Fruit fly (Drosophila melanogaster) whole organism, embryonic: ENCODE data around the gene beta4GalT7.

ENCODE experiments used
- B-H2 ChIP-seq: fragments of 200-800 bp; sonication (Bioruptor generic); optimal IDR thresholded peaks from 2 replicates; lab custom pipeline; 2018; ENCODE audit warnings: missing biosample characterization, mild to moderate bottlenecking, missing genetic modification characterization
- Bdp1 ChIP-seq: fragments of 200-800 bp; sonication (Bioruptor generic); optimal IDR thresholded peaks from 3 replicates; lab custom pipeline; 2016; ENCODE audit warnings: missing biosample characterization, missing genetic modification characterization
- CG10462 ChIP-seq: fragments of 200-800 bp; sonication (Bioruptor generic); optimal IDR thresholded peaks from 2 replicates; lab custom pipeline; 2016; ENCODE audit warnings: missing biosample characterization, missing genetic modification characterization
- CG10565 ChIP-seq: fragments of 200-800 bp; sonication (Bioruptor generic); optimal IDR thresholded peaks from 3 replicates; lab custom pipeline; 2016; ENCODE audit warnings: missing biosample characterization, mild to moderate bottlenecking, missing genetic modification characterization
- CG11504 ChIP-seq: fragments of 200-800 bp; sonication (Bioruptor generic); optimal IDR thresholded peaks from 3 replicates; lab custom pipeline; 2019; ENCODE audit warnings: missing biosample characterization, mild to moderate bottlenecking, missing genetic modification characterization, moderate library complexity
- CG11560 ChIP-seq: fragments of 200-800 bp; sonication (Bioruptor generic); IDR thresholded peaks from 3 replicates; pipeline ENCODE4 v1.3.6; 2022; ENCODE audit warnings: missing biosample characterization, missing genetic modification characterization
- CG12299 ChIP-seq: fragments of 200-800 bp; sonication (Bioruptor generic); optimal IDR thresholded peaks from 2 replicates; lab custom pipeline; 2018; ENCODE audit warnings: missing biosample characterization, mild to moderate bottlenecking, missing genetic modification characterization
- CG13894 ChIP-seq: fragments of 200-800 bp; sonication (Bioruptor generic); optimal IDR thresholded peaks from 3 replicates; lab custom pipeline; 2018; ENCODE audit warnings: missing biosample characterization, mild to moderate bottlenecking, missing genetic modification characterization, moderate library complexity
- CG14860 ChIP-seq: fragments of 200-800 bp; sonication (Bioruptor generic); IDR thresholded peaks from 3 replicates; pipeline ENCODE4 v1.3.6; 2022; ENCODE audit warnings: missing biosample characterization, missing genetic modification characterization; ENCODE audit not compliant: partially characterized antibody
- CG1529 ChIP-seq: fragments of 200-800 bp; sonication (Bioruptor generic); optimal IDR thresholded peaks from 3 replicates; lab custom pipeline; 2018; ENCODE audit warnings: missing biosample characterization, missing genetic modification characterization
- CG1603 ChIP-seq: fragments of 200-800 bp; sonication (Bioruptor generic); optimal IDR thresholded peaks from 2 replicates; lab custom pipeline; 2019; ENCODE audit warnings: missing biosample characterization, mild to moderate bottlenecking, missing genetic modification characterization, moderate library complexity
- CG16813 ChIP-seq: fragments of 200-800 bp; sonication (Bioruptor generic); IDR thresholded peaks from 3 replicates; pipeline ENCODE4 v1.3.6; 2022; ENCODE audit warnings: missing biosample characterization, missing genetic modification characterization; ENCODE audit not compliant: partially characterized antibody
- CG2202 ChIP-seq: fragments of 200-800 bp; sonication (Bioruptor generic); optimal IDR thresholded peaks from 2 replicates; lab custom pipeline; 2018; ENCODE audit warnings: missing biosample characterization, mild to moderate bottlenecking, missing genetic modification characterization
- CG2712 ChIP-seq: fragments of 200-800 bp; optimal IDR thresholded peaks from 3 replicates; lab custom pipeline; 2019; ENCODE audit warnings: missing biosample characterization, mild to moderate bottlenecking, missing genetic modification characterization, moderate library complexity
- CG30403 ChIP-seq: fragments of 200-800 bp; sonication (Bioruptor generic); optimal IDR thresholded peaks from 3 replicates; lab custom pipeline; 2016; ENCODE audit warnings: missing biosample characterization, missing genetic modification characterization
- CG31224 ChIP-seq: fragments of 200-800 bp; sonication (Bioruptor generic); IDR thresholded peaks from 2 replicates; pipeline ENCODE4 v1.3.6; 2022; ENCODE audit warnings: missing biosample characterization, missing genetic modification characterization
- CG31388 ChIP-seq: fragments of 200-800 bp; sonication (Bioruptor generic); optimal IDR thresholded peaks from 2 replicates; lab custom pipeline; 2016; ENCODE audit warnings: missing biosample characterization, missing genetic modification characterization
- CG7556 ChIP-seq: fragments of 200-800 bp; sonication (Bioruptor generic); optimal IDR thresholded peaks from 2 replicates; lab custom pipeline; 2017; ENCODE audit warnings: missing biosample characterization, mild to moderate bottlenecking, missing genetic modification characterization
- CG7745 ChIP-seq: fragments of 200-800 bp; sonication (Bioruptor generic); optimal IDR thresholded peaks from 2 replicates; lab custom pipeline; 2018; ENCODE audit warnings: missing biosample characterization, mild to moderate bottlenecking, missing genetic modification characterization, moderate library complexity
- CG7786 ChIP-seq: fragments of 200-800 bp; sonication (Bioruptor generic); optimal IDR thresholded peaks from 2 replicates; lab custom pipeline; 2016; ENCODE audit warnings: missing biosample characterization, missing genetic modification characterization
- CG7987 ChIP-seq: fragments of 200-800 bp; sonication (Bioruptor generic); optimal IDR thresholded peaks from 2 replicates; lab custom pipeline; 2018; ENCODE audit warnings: missing biosample characterization, mild to moderate bottlenecking, missing genetic modification characterization, moderate library complexity
- CG8944 ChIP-seq: fragments of 200-800 bp; sonication (Bioruptor generic); optimal IDR thresholded peaks from 3 replicates; lab custom pipeline; 2016; ENCODE audit warnings: missing biosample characterization, missing genetic modification characterization
- CG9932 ChIP-seq: fragments of 200-800 bp; sonication (Bioruptor generic); IDR thresholded peaks from 2 replicates; pipeline ENCODE4 v1.3.6; 2022; ENCODE audit warnings: missing biosample characterization, missing genetic modification characterization
- Camta ChIP-seq: fragments of 200-800 bp; sonication (Bioruptor generic); optimal IDR thresholded peaks from 2 replicates; lab custom pipeline; 2016; ENCODE audit warnings: missing biosample characterization, missing genetic modification characterization
- CrebB ChIP-seq: fragments of 200-800 bp; sonication (Bioruptor generic); optimal IDR thresholded peaks from 3 replicates; lab custom pipeline; 2018; ENCODE audit warnings: missing biosample characterization, mild to moderate bottlenecking, missing genetic modification characterization
- Dll ChIP-seq: fragments of 200-800 bp; sonication (Bioruptor generic); IDR thresholded peaks from 4 replicates; pipeline ENCODE4 v1.3.6; 2022; ENCODE audit warnings: missing biosample characterization, missing genetic modification characterization; ENCODE audit not compliant: partially characterized antibody
- GATAe ChIP-seq: fragments of 200-800 bp; sonication (Bioruptor generic); conservative IDR thresholded peaks from 2 replicates; pipeline ENCODE4 v1.3.6; 2022; ENCODE audit warnings: missing biosample characterization, missing genetic modification characterization
- Kr ChIP-seq: fragments of 200-800 bp; sonication (Bioruptor generic); optimal IDR thresholded peaks from 2 replicates; lab custom pipeline; 2017; ENCODE audit warnings: missing biosample characterization, mild to moderate bottlenecking, missing genetic modification characterization
- Lim3 ChIP-seq: fragments of 200-800 bp; sonication (Bioruptor generic); IDR thresholded peaks from 2 replicates; pipeline ENCODE4 v1.3.6; 2022; ENCODE audit warnings: missing biosample characterization, missing genetic modification characterization
- NC2α ChIP-seq: fragments of 200-800 bp; sonication (Bioruptor generic); optimal IDR thresholded peaks from 2 replicates; lab custom pipeline; 2016; ENCODE audit warnings: missing biosample characterization, missing genetic modification characterization
- Nf-YC ChIP-seq: fragments of 200-800 bp; optimal IDR thresholded peaks from 3 replicates; lab custom pipeline; 2019; ENCODE audit warnings: missing biosample characterization, mild to moderate bottlenecking, missing genetic modification characterization, moderate library complexity
- NfI ChIP-seq: fragments of 200-800 bp; sonication (Bioruptor generic); optimal IDR thresholded peaks from 3 replicates; lab custom pipeline; 2018; ENCODE audit warnings: missing biosample characterization, mild to moderate bottlenecking, missing genetic modification characterization, moderate library complexity
- Poxn ChIP-seq: fragments of 200-800 bp; sonication (Bioruptor generic); IDR thresholded peaks from 2 replicates; pipeline ENCODE4 v1.3.6; 2022; ENCODE audit warnings: missing biosample characterization, missing genetic modification characterization
- Taf1 ChIP-seq: fragments of 200-800 bp; sonication (Bioruptor generic); IDR thresholded peaks from 2 replicates; pipeline ENCODE4 v1.3.6; 2022; ENCODE audit warnings: missing biosample characterization, missing genetic modification characterization
- bigmax ChIP-seq: fragments of 200-800 bp; sonication (Bioruptor generic); optimal IDR thresholded peaks from 2 replicates; lab custom pipeline; 2018; ENCODE audit warnings: missing biosample characterization, mild to moderate bottlenecking, missing genetic modification characterization
- bsh ChIP-seq, 2 experiments: fragments of 200-800 bp; sonication (Bioruptor generic); optimal IDR thresholded peaks; 2 replicates each; lab custom pipeline; 2017 to 2018; ENCODE audit warnings: mild to moderate bottlenecking in 2 of 2, missing biosample characterization in 2 of 2, missing genetic modification characterization in 2 of 2, moderate library complexity in 1 of 2
- crc ChIP-seq: fragments of 200-800 bp; sonication (Bioruptor generic); optimal IDR thresholded peaks from 2 replicates; lab custom pipeline; 2016; ENCODE audit warnings: missing biosample characterization, missing genetic modification characterization
- fru ChIP-seq: fragments of >200 bp; optimal IDR thresholded peaks from 2 replicates; lab custom pipeline; 2017
- gce ChIP-seq: fragments of 200-800 bp; sonication (Bioruptor generic); IDR thresholded peaks from 3 replicates; pipeline ENCODE4 v1.3.6; 2022; ENCODE audit warnings: missing biosample characterization, missing genetic modification characterization
- gcm2 ChIP-seq: fragments of 200-800 bp; sonication (Bioruptor generic); optimal IDR thresholded peaks from 2 replicates; lab custom pipeline; 2016; ENCODE audit warnings: missing biosample characterization, missing genetic modification characterization
- gsb-n ChIP-seq: fragments of 200-800 bp; sonication (Bioruptor generic); optimal IDR thresholded peaks from 3 replicates; lab custom pipeline; 2018; ENCODE audit warnings: missing biosample characterization, mild to moderate bottlenecking, missing genetic modification characterization
- h ChIP-seq: fragments of >200 bp; optimal IDR thresholded peaks from 2 replicates; lab custom pipeline; 2017
- mld ChIP-seq: fragments of 200-800 bp; sonication (Bioruptor generic); IDR thresholded peaks from 3 replicates; pipeline ENCODE4 v1.3.6; 2022; ENCODE audit warnings: missing biosample characterization, missing genetic modification characterization; ENCODE audit not compliant: partially characterized antibody
- salm ChIP-seq: fragments of 200-800 bp; sonication (Bioruptor generic); optimal IDR thresholded peaks from 2 replicates; lab custom pipeline; 2018; ENCODE audit warnings: missing biosample characterization, mild to moderate bottlenecking, missing genetic modification characterization
- sd ChIP-seq: fragments of 200-800 bp; sonication (Bioruptor generic); optimal IDR thresholded peaks from 3 replicates; lab custom pipeline; 2018; ENCODE audit warnings: missing biosample characterization, mild to moderate bottlenecking, missing genetic modification characterization, moderate library complexity
- seq ChIP-seq: fragments of 200-800 bp; sonication (Bioruptor generic); IDR thresholded peaks from 2 replicates; pipeline ENCODE4 v1.3.6; 2022; ENCODE audit warnings: missing biosample characterization, missing genetic modification characterization
- trh ChIP-seq: fragments of 200-800 bp; sonication (Bioruptor generic); optimal IDR thresholded peaks from 2 replicates; lab custom pipeline; 2016; ENCODE audit warnings: missing biosample characterization, missing genetic modification characterization
- vnd ChIP-seq: fragments of 200-800 bp; sonication (Bioruptor generic); IDR thresholded peaks from 3 replicates; pipeline ENCODE4 v1.3.6; 2022; ENCODE audit warnings: missing biosample characterization, missing genetic modification characterization; ENCODE audit not compliant: partially characterized antibody
- wek ChIP-seq: fragments of 200-800 bp; sonication (Bioruptor generic); optimal IDR thresholded peaks from 3 replicates; lab custom pipeline; 2018; ENCODE audit warnings: missing biosample characterization, mild to moderate bottlenecking, missing genetic modification characterization, moderate library complexity
- zen2 ChIP-seq: fragments of 200-800 bp; sonication (Bioruptor generic); IDR thresholded peaks from 3 replicates; pipeline ENCODE4 v1.3.6; 2022; ENCODE audit warnings: missing biosample characterization, missing genetic modification characterization; ENCODE audit not compliant: partially characterized antibody

The beta4GalT7 gene

DNA sequence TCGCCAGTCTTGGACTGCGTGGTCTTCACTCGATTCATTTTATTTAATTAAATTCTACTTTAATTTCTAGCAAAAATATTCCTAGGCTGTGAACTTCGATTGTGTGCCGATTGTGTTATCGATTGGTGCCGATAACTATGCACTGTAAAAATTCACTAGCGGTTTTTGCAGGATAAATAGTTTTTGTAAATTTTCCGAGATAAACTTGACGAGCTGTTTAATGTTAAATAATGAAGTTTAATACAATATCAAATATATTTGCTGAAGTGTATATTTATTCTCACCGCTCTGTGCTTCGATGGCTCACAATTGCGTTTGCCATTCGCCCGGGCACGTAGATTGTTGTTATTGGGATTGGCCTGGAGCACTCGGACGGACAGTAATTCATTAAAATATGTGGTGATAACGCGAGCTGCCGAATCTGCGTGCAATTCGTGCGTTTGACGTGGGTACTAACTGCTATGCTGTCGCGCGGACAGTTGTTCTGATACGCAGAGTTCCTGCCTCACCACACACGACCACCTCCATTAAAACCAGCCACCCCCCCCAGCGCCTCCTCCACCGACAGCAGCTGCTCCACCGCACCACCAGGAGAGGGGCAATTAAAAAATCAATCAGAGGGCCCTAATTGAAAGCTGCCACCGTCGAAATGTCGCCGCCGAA lies 2.0 kb downstream of the beta4GalT7 start, which contains the start of the genes EMC6 and Hr96 (continued):
- TF ChIP-seq Taf1 (GFP tag; lab: Robert Waterston, UW) (peak; percentile 89), CG7987 (GFP tag; lab: Kevin White, UChicago) (peak; percentile 86), Lim3 (GFP tag; lab: Robert Waterston, UW) (peak; percentile 72), CG10462 (GFP tag; lab: Kevin White, UChicago) (peak; percentile 88), seq (GFP tag; lab: Robert Waterston, UW) (peak; percentile 89), bigmax (GFP tag; lab: Kevin White, UChicago) (peak; percentile 30), CG7745 (tag; lab: Kevin White, UChicago) (no peak), CG1603 (tag; lab: Kevin White, UChicago) (peak; percentile 97), fru (lab: Kevin White, UChicago) (no peak), bsh (GFP tag; optimal IDR thresholded peaks at IDR 0.05; lab: Kevin White, UChicago) (peak; percentile 61 to 95), sd (tag; lab: Kevin White, UChicago) (peak; percentile 88), CG16813 (GFP tag; lab: Robert Waterston, UW) (peak; percentile 74), Camta (peak; percentile 93), salm (peak; percentile 84), Kr (GFP tag; lab: Kevin White, UChicago) (no peak), B-H2 (GFP tag; lab: Kevin White, UChicago) (peak; percentile 96), wek (GFP tag; lab: Kevin White, UChicago) (peak; percentile 76), gce (GFP tag; lab: Robert Waterston, UW) (peak; percentile 76), CrebB (peak; percentile 92), Nf-YC (tag; lab: Kevin White, UChicago) (peak; percentile 84), NfI (GFP tag; lab: Kevin White, UChicago) (peak; percentile 94), Bdp1 (GFP tag; lab: Kevin White, UChicago) (peak; percentile 85), gsb-n (no peak), CG31388 (GFP tag; lab: Kevin White, UChicago) (peak; percentile 71), vnd (GFP tag; lab: Robert Waterston, UW) (peak; percentile 60; the same call in 2 of the 3 replicates), CG31224 (peak; percentile 83), CG11504 (peak; percentile 90), CG11560 (peak; percentile 81), Poxn (GFP tag; lab: Robert Waterston, UW) (peak; percentile 77), CG2712 (tag; lab: Kevin White, UChicago) (peak; percentile 94), trh (GFP tag; lab: Kevin White, UChicago) (peak; percentile 89), CG7786 (peak; percentile 92), CG8944 (GFP tag; lab: Kevin White, UChicago) (peak; percentile 91), CG1529 (peak; percentile 78), NC2α (GFP tag; lab: Kevin White, UChicago) (peak; percentile 80), CG2202 (tag; lab: Kevin White, UChicago) (peak; percentile 80), mld (GFP tag; lab: Robert Waterston, UW) (peak; percentile 59; the same call in 2 of the 3 replicates), gcm2 (GFP tag; lab: Kevin White, UChicago) (peak; percentile 82), Dll (GFP tag; lab: Robert Waterston, UW) (peak; percentile 78), h (lab: Kevin White, UChicago) (no peak), CG30403 (peak; percentile 97), CG13894 (tag; lab: Kevin White, UChicago) (peak; percentile 92), CG9932 (GFP tag; lab: Robert Waterston, UW) (peak; percentile 97), CG12299 (tag; lab: Kevin White, UChicago) (peak; percentile 90), CG10565 (GFP tag; lab: Kevin White, UChicago) (peak; percentile 67), crc (GFP tag; lab: Kevin White, UChicago) (peak; percentile 77), CG7556 (GFP tag; lab: Kevin White, UChicago) (peak; percentile 91), CG14860 (GFP tag; lab: Robert Waterston, UW) (peak; percentile 64), GATAe (no peak; the same call in 1 of the 2 replicates), zen2 (GFP tag; lab: Robert Waterston, UW) (peak; percentile 50; the same call in 1 of the 3 replicates)
